Fruit fly (Drosophila melanogaster): Measurements from ENCODE around the gene Ppi1.

Ppi1 gene

DNA sequence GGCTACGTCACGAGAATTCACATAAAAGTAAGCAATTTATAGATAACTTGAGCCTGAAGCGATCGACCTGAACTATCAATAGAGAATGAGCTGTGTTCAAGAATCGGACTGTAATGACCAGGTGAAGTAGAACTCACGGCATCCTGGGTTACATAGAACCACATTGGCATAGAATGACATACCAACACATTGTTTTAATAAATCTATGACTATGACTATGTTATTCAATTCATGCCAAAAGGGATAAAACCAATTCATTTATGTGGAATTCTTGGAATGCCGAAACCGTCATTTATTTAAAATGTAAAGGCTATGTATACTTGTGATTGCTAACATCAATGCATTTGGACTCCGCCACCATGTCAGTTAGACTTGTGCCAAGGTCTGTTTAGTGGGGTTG is at the start of gene Ppi1:
Gene Ppi1 (minus strand): TSS at position 101 of the 400 bp plus-strand sequence.
- TF ChIP-seq CG8478 (optimal IDR thresholded peaks at IDR 0.05) (no peak), CTCF (optimal IDR thresholded peaks at IDR 0.05) (no peak)

DNA sequence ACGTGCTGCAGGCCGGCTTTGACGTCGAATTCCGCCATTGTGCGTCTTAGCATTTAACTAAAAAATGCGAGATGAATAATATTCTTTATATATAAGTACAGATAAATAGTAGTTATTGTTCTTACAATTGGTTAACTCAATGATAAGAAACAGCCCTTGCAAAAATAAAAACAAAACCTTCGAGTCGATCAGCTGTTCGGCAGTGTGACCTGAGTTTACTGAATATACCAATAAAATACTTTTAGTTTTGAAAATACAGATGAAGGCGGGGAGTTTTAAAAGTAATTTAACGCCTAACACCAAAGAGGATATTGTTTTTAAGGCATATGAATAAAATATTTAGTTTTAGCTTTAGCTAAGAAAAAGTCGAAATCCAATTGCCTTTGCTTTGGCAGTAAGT is 48.6 kb upstream of the Ppi1 start, which contains the start of the genes CG1983 and CG15530:
Gene CG1983 (minus strand): TSS at position 207 of the 400 bp plus-strand sequence.
Gene CG15530 (plus strand): TSS at position 384 of the 400 bp plus-strand sequence.
- no peak for TF ChIP-seq CTCF (optimal IDR thresholded peaks at IDR 0.05)
- no peak for TF ChIP-seq CG8478 (optimal IDR thresholded peaks at IDR 0.05)

- TF ChIP-seq CTCF (optimal IDR thresholded peaks at IDR 0.05) (no peak), CG8478 (optimal IDR thresholded peaks at IDR 0.05) (no peak)
These were observed 47.4 kb upstream of the Ppi1 start for dm6 chr3R:30176314-30176713.

DNA sequence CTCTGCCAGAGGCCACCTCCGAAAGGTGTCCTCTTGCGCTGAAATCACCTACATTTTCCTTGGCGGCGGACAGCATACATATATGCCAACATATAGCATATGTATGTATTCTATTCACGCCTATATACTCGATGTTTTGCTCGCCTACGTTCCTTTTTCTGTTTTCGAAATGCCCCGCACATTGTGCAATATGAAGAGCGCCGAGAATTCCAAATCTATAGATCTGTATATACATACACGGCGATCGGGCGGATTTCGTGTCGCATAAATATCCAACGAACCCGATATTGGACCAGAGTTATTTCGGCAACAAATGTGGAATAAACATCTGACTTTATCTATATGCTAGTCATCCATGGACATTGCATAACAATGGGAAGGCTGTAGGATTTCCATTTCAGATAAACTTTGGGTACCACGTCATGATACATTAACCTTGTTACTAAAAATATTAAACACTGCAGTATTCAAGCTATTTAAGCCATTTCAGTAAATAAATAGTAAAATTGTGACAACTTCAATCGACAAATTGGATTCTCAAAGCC is 46.2 kb upstream of the Ppi1 start:
- no peak for TF ChIP-seq CTCF (optimal IDR thresholded peaks at IDR 0.05)
- TF ChIP-seq CG8478 (optimal IDR thresholded peaks at IDR 0.05), result no peak

- TF ChIP-seq CG8478 (optimal IDR thresholded peaks at IDR 0.05) (no peak), CTCF (optimal IDR thresholded peaks at IDR 0.05) (no peak)
These were observed 45.5 kb upstream of the Ppi1 start, which contains the start of gene Mlc2 for dm6 chr3R:30174160-30175002. Mlc2 (minus strand) TSS chr3R:30174551.

DNA sequence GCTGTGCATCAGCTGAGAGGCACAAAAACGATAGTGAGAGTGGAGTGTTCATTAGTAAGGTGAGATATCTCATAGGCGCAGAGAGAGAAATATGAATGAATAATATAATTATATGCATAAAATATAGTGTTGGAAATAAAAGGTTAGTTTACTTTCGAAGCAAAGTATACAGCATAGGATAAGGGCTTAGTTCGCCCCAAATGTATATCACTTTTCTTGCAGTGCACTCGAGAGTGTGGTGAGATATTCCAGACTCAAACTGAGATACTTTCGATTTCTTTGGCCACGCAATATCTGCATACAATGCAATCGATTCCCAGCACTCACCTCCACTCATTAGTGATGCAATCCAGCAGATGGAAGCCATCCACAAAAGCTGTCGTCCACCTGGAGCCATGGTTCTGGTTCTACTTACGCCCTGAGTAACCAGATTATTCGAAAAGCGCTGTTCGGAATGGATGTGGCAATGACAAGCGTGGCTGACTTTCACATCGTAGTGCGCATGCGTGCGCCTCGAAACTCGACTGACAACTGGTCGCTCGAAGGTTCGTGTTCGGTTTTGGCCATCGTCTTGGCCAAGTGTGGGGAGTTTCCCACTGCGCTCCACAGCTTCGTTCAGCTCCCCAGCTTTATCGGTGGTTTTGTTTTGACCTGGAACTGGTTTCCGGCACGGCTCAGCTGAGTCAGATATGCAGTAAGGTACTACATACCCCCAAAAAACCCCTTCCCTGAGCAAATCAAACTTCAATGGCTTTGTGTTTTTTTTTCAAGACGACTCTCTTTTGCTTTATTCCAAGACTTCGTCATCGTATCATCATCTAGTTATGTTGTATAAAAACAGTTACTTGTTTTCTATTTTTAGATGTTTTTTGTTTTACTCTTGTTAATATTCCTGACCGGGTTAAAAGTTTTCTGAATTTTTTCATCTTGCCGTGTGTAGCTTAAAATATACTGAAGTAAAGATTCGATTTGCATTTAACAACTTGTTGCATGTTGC is 42.0 kb upstream of the Ppi1 start, which contains the start of gene Rsod:
Gene Rsod (minus strand): TSS at position 537 of the 997 bp plus-strand sequence.
- TF ChIP-seq CTCF (optimal IDR thresholded peaks at IDR 0.05) (no peak), CG8478 (optimal IDR thresholded peaks at IDR 0.05) (no peak)

- TF ChIP-seq CG8478 (optimal IDR thresholded peaks at IDR 0.05), result no peak
- no peak for TF ChIP-seq CTCF (optimal IDR thresholded peaks at IDR 0.05)
These were observed 37.4 kb upstream of the Ppi1 start, which contains the start of gene VhaAC45RP for dm6 chr3R:30166159-30166784. VhaAC45RP (minus strand) TSS chr3R:30166419.

DNA sequence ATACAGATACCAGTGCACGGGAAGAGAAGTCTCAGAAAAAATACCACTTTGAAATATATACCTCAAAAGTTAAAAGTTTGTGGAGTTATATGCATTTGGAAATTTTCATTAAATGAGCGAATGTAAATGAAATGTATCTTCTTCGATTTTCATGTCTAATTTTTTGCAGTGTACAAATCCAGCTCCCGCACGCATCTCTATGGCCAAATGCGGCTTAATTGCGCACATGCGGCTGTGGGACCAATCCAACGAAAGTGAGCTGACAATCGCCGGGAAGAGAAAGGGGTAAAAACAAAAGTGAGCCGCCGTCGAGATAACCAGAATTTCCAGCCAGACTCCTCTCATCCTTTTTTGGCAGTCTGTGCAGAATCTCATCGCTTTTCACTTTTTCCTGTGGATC is 35.2 kb upstream of the Ppi1 start:
- TF ChIP-seq CG8478 (optimal IDR thresholded peaks at IDR 0.05) (no peak), CTCF (optimal IDR thresholded peaks at IDR 0.05) (no peak)

dm6 chr3R:30163228-30163627 is 34.3 kb upstream of the Ppi1 start:
- TF ChIP-seq CG8478 (optimal IDR thresholded peaks at IDR 0.05) (no peak), CTCF (optimal IDR thresholded peaks at IDR 0.05) (no peak)

dm6 chr3R:30160312-30160942 is 31.5 kb upstream of the Ppi1 start, which contains the start of gene CG11498:
CG11498 (minus strand) TSS chr3R:30160473.
- no peak for TF ChIP-seq CG8478 (optimal IDR thresholded peaks at IDR 0.05)
- TF ChIP-seq CTCF (optimal IDR thresholded peaks at IDR 0.05), result no peak

DNA sequence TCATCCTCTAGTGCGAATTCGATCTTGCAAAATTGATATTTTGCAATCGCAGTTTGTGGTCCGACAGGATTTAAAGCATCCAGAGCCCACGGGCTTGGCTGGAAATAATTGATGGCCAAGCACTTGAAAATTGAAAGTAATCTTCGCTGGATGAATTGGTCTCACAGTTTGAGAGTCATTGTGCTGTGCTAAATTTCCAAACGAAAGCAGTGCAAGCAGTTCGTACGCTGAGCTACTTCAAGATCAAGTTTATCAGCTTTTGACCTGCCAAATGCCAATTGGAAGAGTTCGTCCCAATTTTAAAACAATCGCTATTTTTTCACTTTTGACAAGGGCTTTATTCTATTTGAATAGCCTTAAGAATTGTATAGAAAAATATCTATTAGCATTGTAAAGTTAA is 24.9 kb upstream of the Ppi1 start:
- TF ChIP-seq CG8478 (optimal IDR thresholded peaks at IDR 0.05) (no peak), CTCF (optimal IDR thresholded peaks at IDR 0.05) (peak in 1 of 2 experiments; percentile 56)

DNA sequence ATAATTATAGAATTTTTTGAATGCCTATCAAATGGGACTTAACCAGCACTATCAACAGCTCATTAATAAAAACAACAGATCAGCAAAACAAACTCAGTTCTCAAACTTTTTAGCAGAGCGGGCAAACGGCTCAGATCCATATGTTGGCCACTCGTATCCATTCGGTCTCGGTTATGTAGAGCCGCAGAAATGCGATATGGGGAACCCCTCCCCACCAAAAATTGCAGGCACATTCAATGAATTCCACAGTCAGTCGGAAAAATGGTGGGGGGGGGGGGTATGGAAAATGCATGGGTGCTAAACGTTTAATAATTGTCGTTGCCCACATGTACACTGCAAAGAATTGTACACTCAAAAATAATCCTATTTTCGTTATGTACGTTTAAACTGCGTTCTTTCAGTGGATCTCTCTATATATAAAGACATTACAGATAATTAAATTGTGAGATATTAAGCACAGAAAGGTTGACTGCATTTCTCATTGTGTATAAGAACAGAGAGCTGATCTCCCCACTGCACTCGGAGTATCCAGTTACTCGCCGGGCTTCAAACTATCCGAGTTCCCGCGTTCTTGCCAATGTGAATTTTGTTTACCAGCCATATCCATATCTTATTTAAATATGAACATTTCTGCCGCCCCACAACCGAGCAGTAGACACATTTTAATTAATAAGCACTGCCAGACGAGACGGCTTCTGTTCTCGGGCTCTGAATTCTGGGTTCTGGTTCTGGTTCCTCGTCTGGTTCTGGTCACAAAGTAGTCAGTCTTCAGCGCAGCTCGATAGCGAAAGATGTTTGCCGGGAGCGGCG is 22.6 kb upstream of the Ppi1 start, which contains the start of gene CG15529:
Gene CG15529 (plus strand): TSS at position 760 of the 810 bp plus-strand sequence.
- TF ChIP-seq CTCF (optimal IDR thresholded peaks at IDR 0.05), result no peak
- no peak for TF ChIP-seq CG8478 (optimal IDR thresholded peaks at IDR 0.05)

dm6 chr3R:30150602-30151001 is 21.7 kb upstream of the Ppi1 start:
- TF ChIP-seq CTCF (optimal IDR thresholded peaks at IDR 0.05), result no peak
- TF ChIP-seq CG8478 (optimal IDR thresholded peaks at IDR 0.05), result no peak

All from S2 (cell line).